Fruit fly (Drosophila melanogaster): Measurements from ENCODE around the gene CG42464.

DNA sequence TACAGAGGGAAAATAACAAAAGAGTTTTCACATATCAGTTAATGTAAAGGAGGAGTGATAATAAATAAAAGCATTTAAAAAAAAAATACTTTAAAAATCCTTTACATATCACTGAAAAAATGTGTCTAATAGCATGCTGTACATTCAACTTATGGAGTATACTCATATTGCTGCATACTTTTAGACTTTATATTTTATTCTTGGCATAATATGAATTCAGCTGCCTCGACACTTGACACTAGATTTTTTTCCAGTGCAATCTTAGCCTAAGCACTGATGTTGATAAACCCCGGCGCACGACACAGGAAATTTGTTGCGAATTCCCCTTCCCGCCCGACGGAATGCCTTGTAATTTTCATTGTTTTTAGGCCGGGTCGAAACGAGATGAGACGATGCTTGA is 41.2 kb downstream of the CG42464 start:
- TF ChIP-seq ovo (GFP tag; optimal IDR thresholded peaks at IDR 0.05) (no peak), pad (GFP tag; optimal IDR thresholded peaks at IDR 0.05) (no peak), CG5204 (GFP tag; optimal IDR thresholded peaks at IDR 0.05) (no peak), Mnt (GFP tag; optimal IDR thresholded peaks at IDR 0.05) (no peak), Clk (GFP tag; optimal IDR thresholded peaks at IDR 0.05) (no peak), bab1 (GFP tag; optimal IDR thresholded peaks at IDR 0.05) (no peak), cic (GFP tag; optimal IDR thresholded peaks at IDR 0.05) (no peak), CG14711 (tag; optimal IDR thresholded peaks at IDR 0.05) (no peak), toe (GFP tag; optimal IDR thresholded peaks at IDR 0.05) (no peak), CG11617 (GFP tag; optimal IDR thresholded peaks at IDR 0.05) (no peak), kay (GFP tag; ENCODE audit: borderline replicate concordance) (no peak), Hr96 (GFP tag; optimal IDR thresholded peaks at IDR 0.05) (no peak), Crg-1 (GFP tag; optimal IDR thresholded peaks at IDR 0.05) (no peak)
